Worm (Caenorhabditis elegans): Measurements from ENCODE around the gene abhd-5.2.

The abhd-5.2 gene

DNA sequence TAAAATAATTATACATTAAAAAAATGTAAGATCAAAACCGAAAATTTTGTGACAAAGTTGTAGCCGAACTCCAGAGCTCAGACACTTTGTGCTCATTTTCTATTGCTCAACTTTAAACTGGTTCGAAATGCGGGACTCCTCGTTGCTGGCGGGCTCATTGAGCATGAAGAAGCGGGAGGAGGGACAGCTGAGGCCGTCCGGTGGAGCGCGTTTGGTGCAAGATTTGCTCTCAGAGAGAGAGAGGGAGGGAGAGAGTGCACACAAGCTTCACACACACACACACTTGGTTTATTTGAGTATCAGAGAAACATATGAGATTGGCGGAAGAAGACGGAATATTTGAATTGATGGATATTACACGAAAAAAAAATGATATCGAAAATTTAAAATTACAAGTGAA is 33.8 kb upstream of the abhd-5.2 start (continued):
- TF ChIP-seq dsc-1 (tag; optimal IDR thresholded peaks at IDR 0.05) = peak; percentile 44
- no peak for TF ChIP-seq alr-1 (tag; optimal IDR thresholded peaks at IDR 0.05; ENCODE audit: borderline replicate concordance)
- peak; percentile 32 for TF ChIP-seq egl-13 (tag; optimal IDR thresholded peaks at IDR 0.05)
- TF ChIP-seq nhr-71 (tag; optimal IDR thresholded peaks at IDR 0.05) = peak; percentile 58
- TF ChIP-seq Y116A8C.19 (tag; optimal IDR thresholded peaks at IDR 0.05; ENCODE audit: borderline replicate concordance) = no peak
- no peak for TF ChIP-seq efl-3 (GFP tag; optimal IDR thresholded peaks at IDR 0.05)
- no peak for TF ChIP-seq nhr-77 (tag; optimal IDR thresholded peaks at IDR 0.05)
- peak; percentile 41 to 51 for TF ChIP-seq efl-1 (optimal IDR thresholded peaks at IDR 0.05)
- peak; percentile 42 to 80 for TF ChIP-seq efl-1 (GFP tag; optimal IDR thresholded peaks at IDR 0.05 in 1 of 2)
- no peak for TF ChIP-seq zag-1 (tag; optimal IDR thresholded peaks at IDR 0.05)
- peak in 2 of 3 experiments; percentile 13 to 65 for TF ChIP-seq ceh-82 (tag; optimal IDR thresholded peaks at IDR 0.05)
- TF ChIP-seq nhr-11 (tag; optimal IDR thresholded peaks at IDR 0.05) = no peak
- no peak for TF ChIP-seq pax-3 (tag; optimal IDR thresholded peaks at IDR 0.05)
- TF ChIP-seq elt-2 (tag; optimal IDR thresholded peaks at IDR 0.05) = no peak
- TF ChIP-seq rnt-1 (tag; optimal IDR thresholded peaks at IDR 0.05) = no peak
- TF ChIP-seq C34B4.2 (tag; optimal IDR thresholded peaks at IDR 0.05) = no peak
- TF ChIP-seq ama-1 (optimal IDR thresholded peaks at IDR 0.05) = no peak
- TF ChIP-seq mdl-1 (tag; optimal IDR thresholded peaks at IDR 0.05) = no peak
- TF ChIP-seq nhr-85 (tag) = no peak
- TF ChIP-seq dpl-1 (GFP tag; optimal IDR thresholded peaks at IDR 0.05) = peak in 1 of 3 experiments; percentile 51
- peak; percentile 14 for TF ChIP-seq mep-1 (tag; optimal IDR thresholded peaks at IDR 0.05)
- no peak for TF ChIP-seq sptf-1 (tag; optimal IDR thresholded peaks at IDR 0.05)

- TF ChIP-seq efl-1 (optimal IDR thresholded peaks at IDR 0.05) = no peak
- peak in 1 of 2 experiments; percentile 18 for TF ChIP-seq efl-1 (GFP tag; optimal IDR thresholded peaks at IDR 0.05 in 1 of 2)
- TF ChIP-seq nhr-90 (tag; optimal IDR thresholded peaks at IDR 0.05; ENCODE audit: poor library complexity) = no peak
- TF ChIP-seq skn-1 (tag; optimal IDR thresholded peaks at IDR 0.05) = no peak
- no peak for TF ChIP-seq nhr-20 (tag; optimal IDR thresholded peaks at IDR 0.05)
Measured at ce11 chrV:4813825-4814224, 30.7 kb upstream of the abhd-5.2 start.

DNA sequence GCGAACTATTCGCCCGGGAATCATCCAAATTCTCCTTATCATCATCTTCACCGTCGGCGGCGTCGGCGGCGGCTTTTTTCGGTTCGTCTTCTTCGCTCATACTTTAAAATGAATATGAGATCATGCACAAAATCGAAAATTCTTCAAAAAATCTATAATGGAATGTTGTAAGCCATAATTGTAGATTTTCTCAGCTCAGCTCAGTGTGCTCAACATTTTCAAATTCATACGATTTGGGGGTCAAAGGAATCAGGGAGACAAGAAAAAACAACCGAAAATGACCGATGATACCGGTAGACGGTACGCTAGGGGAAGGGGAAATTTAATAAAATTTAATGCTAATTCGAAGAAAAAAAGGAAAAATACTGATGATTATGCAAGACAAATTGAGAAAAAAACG is 25.9 kb upstream of the abhd-5.2 start, which contains the start of gene ccep-97:
Gene ccep-97, minus strand, starts transcription at position 101 of the 400 bp plus-strand sequence.
- TF ChIP-seq F16B12.6 (tag; optimal IDR thresholded peaks at IDR 0.05) (no peak), nhr-90 (tag; optimal IDR thresholded peaks at IDR 0.05; ENCODE audit: poor library complexity) (no peak), nhr-77 (tag; optimal IDR thresholded peaks at IDR 0.05) (no peak), irx-1 (tag; optimal IDR thresholded peaks at IDR 0.05) (no peak), ceh-90 (tag; optimal IDR thresholded peaks at IDR 0.05) (no peak), fkh-4 (tag; optimal IDR thresholded peaks at IDR 0.05; ENCODE audit: borderline replicate concordance) (no peak), fos-1 (tag; optimal IDR thresholded peaks at IDR 0.05) (no peak), grh-1 (GFP tag; IDR thresholded peaks at IDR 0.05) (no peak), fkh-8 (tag; optimal IDR thresholded peaks at IDR 0.05) (no peak), sup-37 (GFP tag; optimal IDR thresholded peaks at IDR 0.05) (no peak), pax-3 (tag; optimal IDR thresholded peaks at IDR 0.05) (no peak), nhr-12 (tag; optimal IDR thresholded peaks at IDR 0.05) (no peak), dpl-1 (GFP tag; optimal IDR thresholded peaks at IDR 0.05) (no peak), nhr-28 (tag; optimal IDR thresholded peaks at IDR 0.05) (no peak), ceh-88 (GFP tag; IDR thresholded peaks at IDR 0.05) (no peak)

DNA sequence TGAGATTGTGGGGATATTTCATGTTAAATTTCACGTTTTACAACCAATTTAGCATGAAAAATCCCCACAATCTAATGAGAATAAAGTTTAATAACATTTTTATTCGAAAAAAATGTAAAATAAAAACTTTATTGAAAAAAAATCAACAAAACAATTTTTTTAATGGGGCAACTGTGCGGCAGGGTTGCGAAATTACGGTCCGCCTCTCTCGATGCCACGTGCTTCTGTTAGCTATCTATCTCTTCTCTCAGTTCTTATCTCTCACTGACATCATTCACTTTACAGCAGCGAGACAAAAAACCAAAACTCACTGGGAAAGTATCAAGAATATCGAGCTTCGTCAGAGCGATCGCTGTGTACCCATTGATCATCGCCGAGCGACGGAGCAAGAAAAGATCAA is 23.9 kb upstream of the abhd-5.2 start:
- peak in 1 of 2 experiments; percentile 18 for TF ChIP-seq lin-35 (GFP tag; optimal IDR thresholded peaks at IDR 0.05)
- peak; percentile 32 for TF ChIP-seq tbx-2 (tag; optimal IDR thresholded peaks at IDR 0.05)
- peak; percentile 39 for TF ChIP-seq skn-1 (tag; optimal IDR thresholded peaks at IDR 0.05)
- TF ChIP-seq lin-14 (GFP tag; optimal IDR thresholded peaks at IDR 0.05) = no peak
- no peak for TF ChIP-seq ztf-4 (tag; optimal IDR thresholded peaks at IDR 0.05)
- peak; percentile 2 for TF ChIP-seq hpl-2 (GFP tag; optimal IDR thresholded peaks at IDR 0.05)
- peak; percentile 26 for TF ChIP-seq snu-23 (GFP tag; optimal IDR thresholded peaks at IDR 0.05)
- peak; percentile 22 for TF ChIP-seq nhr-20 (tag; optimal IDR thresholded peaks at IDR 0.05)
- TF ChIP-seq nhr-71 (tag; optimal IDR thresholded peaks at IDR 0.05) = peak; percentile 65
- peak in 1 of 6 experiments; percentile 23 for TF ChIP-seq elt-3 (tag; optimal IDR thresholded peaks at IDR 0.05)
- TF ChIP-seq dpl-1 (GFP tag; optimal IDR thresholded peaks at IDR 0.05) = peak in 1 of 3 experiments; percentile 21
- no peak for TF ChIP-seq nhr-85 (tag)
- no peak for TF ChIP-seq isw-1 (GFP tag; IDR thresholded peaks at IDR 0.05)
- peak in 1 of 2 experiments; percentile 35 for TF ChIP-seq lsy-2 (tag; optimal IDR thresholded peaks at IDR 0.05)
- peak; percentile 31 for TF ChIP-seq nhr-19 (GFP tag; conservative IDR thresholded peaks at IDR 0.05)
- no peak for TF ChIP-seq egl-27 (tag; optimal IDR thresholded peaks at IDR 0.05)
- no peak for TF ChIP-seq zip-4 (GFP tag; optimal IDR thresholded peaks at IDR 0.05)
- TF ChIP-seq mdl-1 (tag; optimal IDR thresholded peaks at IDR 0.05) = peak in 1 of 2 experiments; percentile 72

Data from whole organism, L1 larva.